Fruit fly (Drosophila melanogaster) whole organism, embryonic: ENCODE data around the gene Adsl.
A peak's percentile ranks its signal among the peaks of the same experiment; 100 is the strongest.

ENCODE experiments used
- Adf1 ChIP-seq: fragments of 200-800 bp; sonication (Bioruptor generic); IDR thresholded peaks from 2 replicates; pipeline ENCODE4 v1.3.6; 2022; ENCODE audit warnings: missing biosample characterization, missing genetic modification characterization
- Antp ChIP-seq: fragments of 200-800 bp; sonication (Bioruptor generic); optimal IDR thresholded peaks from 3 replicates; lab custom pipeline; 2016; ENCODE audit warnings: missing biosample characterization, missing genetic modification characterization
- CG10321 ChIP-seq: fragments of 200-800 bp; sonication (Bioruptor generic); IDR thresholded peaks from 2 replicates; pipeline ENCODE4 v1.3.6; 2022; ENCODE audit warnings: missing biosample characterization, missing genetic modification characterization
- CG10366 ChIP-seq: fragments of 200-800 bp; sonication (Bioruptor generic); IDR thresholded peaks from 2 replicates; pipeline ENCODE4 v1.3.6; 2022; ENCODE audit warnings: missing biosample characterization, missing genetic modification characterization
- CG10565 ChIP-seq: fragments of 200-800 bp; sonication (Bioruptor generic); optimal IDR thresholded peaks from 3 replicates; lab custom pipeline; 2016; ENCODE audit warnings: missing biosample characterization, mild to moderate bottlenecking, missing genetic modification characterization
- CG11398 ChIP-seq: fragments of 200-800 bp; sonication (Bioruptor generic); optimal IDR thresholded peaks from 2 replicates; lab custom pipeline; 2016; ENCODE audit warnings: missing biosample characterization, missing genetic modification characterization
- CG11456 ChIP-seq: fragments of 200-800 bp; sonication (Bioruptor generic); IDR thresholded peaks from 3 replicates; pipeline ENCODE4 v1.3.6; 2022; ENCODE audit warnings: missing biosample characterization, missing genetic modification characterization
- CG12659 ChIP-seq: fragments of 200-800 bp; sonication (Bioruptor generic); optimal IDR thresholded peaks from 3 replicates; lab custom pipeline; 2017; ENCODE audit warnings: mild to moderate bottlenecking, missing biosample characterization, missing genetic modification reagents, missing genetic modification characterization
- CG15479 ChIP-seq: fragments of 200-800 bp; sonication (Bioruptor generic); optimal IDR thresholded peaks from 3 replicates; lab custom pipeline; 2019; ENCODE audit warnings: missing biosample characterization, mild to moderate bottlenecking, missing genetic modification characterization, moderate library complexity
- CG1602 ChIP-seq: fragments of 200-800 bp; sonication (Bioruptor generic); optimal IDR thresholded peaks from 3 replicates; lab custom pipeline; 2016; ENCODE audit warnings: missing biosample characterization, missing genetic modification characterization
- CG2120 ChIP-seq: fragments of 200-800 bp; sonication (Bioruptor generic); optimal IDR thresholded peaks from 3 replicates; lab custom pipeline; 2016; ENCODE audit warnings: missing biosample characterization, missing genetic modification characterization
- CG2712 ChIP-seq: fragments of 200-800 bp; optimal IDR thresholded peaks from 3 replicates; lab custom pipeline; 2019; ENCODE audit warnings: missing biosample characterization, mild to moderate bottlenecking, missing genetic modification characterization, moderate library complexity
- CG30431 ChIP-seq: fragments of 200-800 bp; sonication (Bioruptor generic); optimal IDR thresholded peaks from 2 replicates; lab custom pipeline; 2017; ENCODE audit warnings: missing biosample characterization, missing genetic modification characterization
- CG34422 ChIP-seq: fragments of 200-800 bp; sonication (Bioruptor generic); IDR thresholded peaks from 3 replicates; pipeline ENCODE4 v1.3.6; 2022; ENCODE audit warnings: missing biosample characterization, missing genetic modification characterization
- CG3847 ChIP-seq: fragments of 200-800 bp; sonication (Bioruptor generic); IDR thresholded peaks from 2 replicates; pipeline ENCODE4 v1.3.6; 2022; ENCODE audit warnings: missing biosample characterization, missing genetic modification characterization
- CG4360 ChIP-seq: fragments of 200-800 bp; sonication (Bioruptor generic); IDR thresholded peaks from 2 replicates; pipeline ENCODE4 v1.3.6; 2022; ENCODE audit warnings: missing biosample characterization, missing genetic modification characterization
- CG5180 ChIP-seq: fragments of 200-800 bp; sonication (Bioruptor generic); optimal IDR thresholded peaks from 3 replicates; lab custom pipeline; 2017; ENCODE audit warnings: missing biosample characterization, missing genetic modification characterization, mild to moderate bottlenecking, moderate library complexity, missing genetic modification reagents
- CG5245 ChIP-seq: fragments of 200-800 bp; sonication (Bioruptor generic); optimal IDR thresholded peaks from 3 replicates; lab custom pipeline; 2016; ENCODE audit warnings: missing biosample characterization, missing genetic modification characterization
- CG6254 ChIP-seq: fragments of 200-800 bp; sonication (Bioruptor generic); optimal IDR thresholded peaks from 3 replicates; lab custom pipeline; 2017; ENCODE audit warnings: mild to moderate bottlenecking, missing biosample characterization, missing genetic modification reagents, missing genetic modification characterization
- CG6791 ChIP-seq: fragments of 200-800 bp; sonication (Bioruptor generic); IDR thresholded peaks from 3 replicates; pipeline ENCODE4 v1.3.6; 2022; ENCODE audit warnings: missing biosample characterization, missing genetic modification characterization; ENCODE audit not compliant: partially characterized antibody
- CG7963 ChIP-seq: fragments of 200-800 bp; sonication (Bioruptor generic); IDR thresholded peaks from 3 replicates; pipeline ENCODE4 v1.3.6; 2022; ENCODE audit warnings: missing biosample characterization, missing genetic modification characterization; ENCODE audit not compliant: partially characterized antibody
- Chrac-16 ChIP-seq: fragments of 200-800 bp; sonication (Bioruptor generic); optimal IDR thresholded peaks from 3 replicates; lab custom pipeline; 2016; ENCODE audit warnings: missing biosample characterization, missing genetic modification characterization
- HLH4C ChIP-seq: fragments of 200-800 bp; sonication (Bioruptor generic); IDR thresholded peaks from 3 replicates; pipeline ENCODE4 v1.3.6; 2022; ENCODE audit warnings: missing biosample characterization, missing genetic modification characterization; ENCODE audit not compliant: partially characterized antibody
- Hr51 ChIP-seq, 2 experiments: fragments of 200-800 bp; sonication (Bioruptor generic); optimal IDR thresholded peaks; 2 replicates in 1 of 2; 3 replicates in 1 of 2; lab custom pipeline; 2016 to 2018; ENCODE audit warnings: missing biosample characterization in 2 of 2, missing genetic modification characterization in 2 of 2, mild to moderate bottlenecking in 1 of 2, moderate library complexity in 1 of 2
- Jarid2 ChIP-seq: fragments of 200-800 bp; sonication (Bioruptor generic); optimal IDR thresholded peaks from 3 replicates; lab custom pipeline; 2017; ENCODE audit warnings: mild to moderate bottlenecking, missing biosample characterization, missing genetic modification reagents, missing genetic modification characterization
- Mad ChIP-seq: fragments of 200-800 bp; sonication (Bioruptor generic); optimal IDR thresholded peaks from 2 replicates; lab custom pipeline; 2016; ENCODE audit warnings: missing biosample characterization, missing genetic modification characterization
- Med ChIP-seq: fragments of 200-800 bp; sonication (Bioruptor generic); peaks from one replicate; lab custom pipeline; 2016; ENCODE audit warnings: missing biosample characterization, missing genetic modification characterization, mild to moderate bottlenecking, inconsistent platforms, moderate library complexity
- NfI ChIP-seq: fragments of 200-800 bp; sonication (Bioruptor generic); optimal IDR thresholded peaks from 3 replicates; lab custom pipeline; 2018; ENCODE audit warnings: missing biosample characterization, mild to moderate bottlenecking, missing genetic modification characterization, moderate library complexity
- Taf1 ChIP-seq: fragments of 200-800 bp; sonication (Bioruptor generic); IDR thresholded peaks from 2 replicates; pipeline ENCODE4 v1.3.6; 2022; ENCODE audit warnings: missing biosample characterization, missing genetic modification characterization
- bowl ChIP-seq: fragments of 200-800 bp; sonication (Bioruptor generic); IDR thresholded peaks from 2 replicates; pipeline ENCODE4 v1.3.6; 2022; ENCODE audit warnings: missing biosample characterization, missing genetic modification characterization
- cg ChIP-seq: fragments of 200-800 bp; sonication (Bioruptor generic); optimal IDR thresholded peaks from 3 replicates; lab custom pipeline; 2019; ENCODE audit warnings: missing biosample characterization, mild to moderate bottlenecking, missing genetic modification characterization, moderate library complexity
- chinmo ChIP-seq: fragments of 200-800 bp; sonication (Bioruptor generic); IDR thresholded peaks from 4 replicates; pipeline ENCODE4 v1.3.6; 2022; ENCODE audit warnings: missing biosample characterization, missing genetic modification characterization; ENCODE audit not compliant: partially characterized antibody
- chn ChIP-seq: fragments of 200-800 bp; sonication (Bioruptor generic); optimal IDR thresholded peaks from 2 replicates; lab custom pipeline; 2016; ENCODE audit warnings: missing biosample characterization, missing genetic modification characterization
- ci ChIP-seq: fragments of 200-800 bp; sonication (Bioruptor generic); IDR thresholded peaks from 3 replicates; pipeline ENCODE4 v1.3.6; 2022; ENCODE audit warnings: missing biosample characterization, missing genetic modification characterization
- fru ChIP-seq: fragments of >200 bp; optimal IDR thresholded peaks from 2 replicates; lab custom pipeline; 2017
- knrl ChIP-seq: fragments of 200-800 bp; sonication (Bioruptor generic); IDR thresholded peaks from 3 replicates; pipeline ENCODE4 v1.3.6; 2022; ENCODE audit warnings: missing biosample characterization, missing genetic modification characterization; ENCODE audit not compliant: partially characterized antibody
- lbe ChIP-seq: fragments of 200-800 bp; sonication (Bioruptor generic); optimal IDR thresholded peaks from 2 replicates; lab custom pipeline; 2016; ENCODE audit warnings: missing biosample characterization, mild to moderate bottlenecking, missing genetic modification characterization
- nerfin-2 ChIP-seq: fragments of 200-800 bp; sonication (Bioruptor generic); IDR thresholded peaks from 2 replicates; pipeline ENCODE4 v1.3.6; 2022; ENCODE audit warnings: missing biosample characterization, missing genetic modification characterization; ENCODE audit not compliant: partially characterized antibody
- pan ChIP-seq, 4 experiments: fragments of >200 bp in 3 of 4; fragments of 200-800 bp in 1 of 4; sonication (Bioruptor generic) in 1 of 4; optimal IDR thresholded peaks in 3 of 4; IDR thresholded peaks in 1 of 4; 2 replicates each; pipeline versions ENCODE4 v1.3.6 to Lab custom; 2017 to 2022; ENCODE audit warnings: missing biosample characterization in 2 of 4, missing genetic modification characterization in 2 of 4, mixed read lengths in 1 of 4
- pho ChIP-seq: fragments of 200-800 bp; sonication (Bioruptor generic); optimal IDR thresholded peaks from 2 replicates; lab custom pipeline; 2016; ENCODE audit warnings: missing biosample characterization, missing genetic modification characterization
- rib ChIP-seq: fragments of 200-800 bp; sonication (Bioruptor generic); IDR thresholded peaks from 2 replicates; pipeline ENCODE4 v1.3.6; 2022; ENCODE audit warnings: missing biosample characterization, missing genetic modification characterization
- shn ChIP-seq: fragments of 200-800 bp; sonication (Bioruptor generic); optimal IDR thresholded peaks from 3 replicates; lab custom pipeline; 2016; ENCODE audit warnings: missing biosample characterization, missing genetic modification characterization
- slou ChIP-seq: fragments of 200-800 bp; sonication (Bioruptor generic); optimal IDR thresholded peaks from 3 replicates; lab custom pipeline; 2016; ENCODE audit warnings: missing biosample characterization, missing genetic modification characterization
- ttk ChIP-seq: fragments of 200-800 bp; sonication (Bioruptor generic); IDR thresholded peaks from 2 replicates; pipeline ENCODE4 v2.1.2; 2022; ENCODE audit warnings: missing biosample characterization, missing genetic modification characterization
- vnd ChIP-seq: fragments of 200-800 bp; sonication (Bioruptor generic); IDR thresholded peaks from 3 replicates; pipeline ENCODE4 v1.3.6; 2022; ENCODE audit warnings: missing biosample characterization, missing genetic modification characterization; ENCODE audit not compliant: partially characterized antibody

Adsl gene

DNA sequence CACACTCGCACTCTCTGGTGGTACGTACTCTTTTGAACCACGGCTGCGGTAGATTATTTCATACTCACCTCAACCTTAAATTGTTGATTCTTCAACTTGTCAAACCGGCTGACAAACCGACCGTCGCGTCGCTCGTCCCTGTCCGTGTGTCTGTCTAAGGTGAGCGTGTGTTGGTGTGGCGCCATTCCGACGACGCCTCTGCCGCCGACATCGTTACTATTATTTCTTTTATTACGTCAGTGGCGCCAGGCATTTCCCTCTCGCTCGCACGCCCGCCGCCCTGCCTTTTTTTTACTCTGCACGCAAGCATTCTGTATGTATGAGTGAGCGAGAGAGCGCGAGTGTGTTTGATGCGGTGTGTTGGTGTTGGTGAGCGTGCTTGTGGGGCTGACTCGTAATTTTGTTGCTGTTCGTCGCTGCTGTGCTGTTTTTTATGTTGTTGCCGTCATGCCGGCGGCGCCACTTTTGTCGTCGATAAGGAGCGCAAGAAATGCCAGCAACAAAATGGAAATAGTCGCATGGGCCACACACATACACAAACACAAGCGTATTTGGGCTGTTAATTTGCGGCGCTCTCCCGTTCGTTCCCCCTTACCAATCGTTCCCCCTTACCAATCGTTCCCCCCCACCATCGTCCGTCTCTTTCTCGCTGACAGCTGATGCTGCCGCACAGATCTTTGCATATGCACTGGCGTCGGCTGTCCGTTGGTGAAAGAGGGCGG, 35.4 kb upstream of the Adsl start (continued):
- no peak for TF ChIP-seq CG11456 (GFP tag; lab: Robert Waterston, UW)
- no peak for TF ChIP-seq pho (GFP tag; lab: Kevin White, UChicago)
- peak; percentile 63; the same call in 1 of the 3 replicates for TF ChIP-seq CG34422
- TF ChIP-seq Antp (GFP tag; lab: Kevin White, UChicago) = no peak
- TF ChIP-seq CG3847 (GFP tag; lab: Robert Waterston, UW) = 0 out of 2 replicates have a peak, but pooled peaks have one; percentile 34
- TF ChIP-seq CG10321 (GFP tag; lab: Robert Waterston, UW) = peak; percentile 58; the same call in 1 of the 2 replicates
- no peak for TF ChIP-seq CG1602 (GFP tag; lab: Kevin White, UChicago)
- TF ChIP-seq rib = peak; percentile 76; the same call in 1 of the 2 replicates
- no peak for TF ChIP-seq shn (GFP tag; lab: Kevin White, UChicago)
- peak; percentile 69 for TF ChIP-seq ci (GFP tag; lab: Robert Waterston, UW)
- TF ChIP-seq lbe = peak; percentile 30
- no peak for TF ChIP-seq vnd (GFP tag; lab: Robert Waterston, UW)
- TF ChIP-seq CG10366 (GFP tag; lab: Robert Waterston, UW) = no peak
- no peak for TF ChIP-seq CG11398 (GFP tag; lab: Kevin White, UChicago)
- no peak for TF ChIP-seq fru (lab: Kevin White, UChicago)
- TF ChIP-seq bowl (GFP tag; lab: Robert Waterston, UW) = peak; percentile 11; the same call in 1 of the 2 replicates
- peak; percentile 25; the same call in 1 of the 2 replicates for TF ChIP-seq nerfin-2

DNA sequence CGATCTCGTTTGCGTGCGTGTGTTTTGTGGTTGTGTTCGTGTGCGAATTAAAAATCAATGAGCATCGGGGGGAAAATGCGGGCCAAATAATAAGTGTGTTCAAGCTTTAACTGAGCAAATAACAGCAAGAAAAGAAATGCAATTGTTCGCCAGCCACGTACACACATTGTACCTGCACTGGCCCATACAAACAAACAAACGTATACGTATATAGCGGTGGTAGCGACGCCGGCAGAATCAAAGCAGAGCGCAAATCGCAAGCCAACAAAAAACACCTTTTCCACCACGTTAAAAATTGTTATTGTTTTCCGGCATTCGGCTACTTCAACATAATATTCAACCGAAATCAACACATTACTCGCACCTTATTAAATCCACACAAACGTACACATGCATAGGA, 33.6 kb upstream of the Adsl start:
- TF ChIP-seq cg (GFP tag; lab: Kevin White, UChicago) (peak; percentile 55), CG7963 (GFP tag; lab: Robert Waterston, UW) (0 out of 3 replicates have a peak, but pooled peaks have one; percentile 14), CG6254 (GFP tag; lab: Kevin White, UChicago) (no peak), CG6791 (GFP tag; lab: Robert Waterston, UW) (no peak), CG5245 (no peak), chinmo (GFP tag; lab: Robert Waterston, UW) (0 out of 4 replicates have a peak, but pooled peaks have one; percentile 64), Med (GFP tag; lab: Kevin White, UChicago) (peak; percentile 38), HLH4C (GFP tag; lab: Robert Waterston, UW) (0 out of 3 replicates have a peak, but pooled peaks have one; percentile 3), CG2120 (peak; percentile 20), Adf1 (peak; percentile 67)

DNA sequence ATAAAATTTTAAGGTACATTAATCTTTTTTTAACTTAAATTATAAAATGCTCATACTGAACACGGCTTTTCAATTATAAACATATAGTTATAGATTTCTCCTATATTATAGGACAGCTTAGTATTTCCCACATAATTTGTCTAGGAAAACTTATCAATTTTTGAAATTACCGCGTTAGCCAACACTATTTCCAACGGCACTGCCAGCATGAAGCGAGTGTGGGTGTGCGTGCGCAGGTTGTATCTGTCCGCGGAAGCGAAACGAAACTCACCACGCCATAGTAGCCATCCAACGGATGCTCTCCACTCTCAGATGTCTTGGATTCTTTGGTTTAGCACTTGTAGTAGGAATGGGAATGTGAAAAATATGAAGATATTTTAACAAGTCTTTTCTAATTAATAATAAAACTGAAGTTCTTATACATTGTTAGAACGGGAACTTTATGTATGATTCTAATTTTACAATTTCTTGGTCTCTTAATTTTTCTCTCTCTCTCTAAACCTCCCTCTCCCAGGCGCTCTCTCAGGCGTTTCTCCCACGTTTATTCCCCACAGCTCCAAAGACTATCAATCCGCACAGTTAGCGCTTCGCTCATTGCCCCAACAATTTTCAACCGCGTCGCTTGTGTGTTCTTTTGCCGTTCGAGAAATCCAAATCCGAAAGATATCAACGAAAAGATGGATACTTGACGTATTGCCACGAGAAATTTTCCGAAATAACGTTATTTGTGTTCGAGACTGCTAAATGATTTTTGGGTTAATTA, 32.7 kb upstream of the Adsl start, which contains the start of gene Dad:
TSS of gene Dad (plus strand) at position 593 of the 763 bp plus-strand sequence.
- TF ChIP-seq CG1602 (GFP tag; lab: Kevin White, UChicago) (no peak), Taf1 (GFP tag; lab: Robert Waterston, UW) (no peak), chn (GFP tag; lab: Kevin White, UChicago) (no peak), CG15479 (GFP tag; lab: Kevin White, UChicago) (no peak), CG2712 (tag; lab: Kevin White, UChicago) (no peak), CG4360 (GFP tag; lab: Robert Waterston, UW) (no peak; the same call in 1 of the 2 replicates), Hr51 (GFP tag; optimal IDR thresholded peaks at IDR 0.05; lab: Kevin White, UChicago) (no peak), CG5180 (GFP tag; lab: Kevin White, UChicago) (no peak), Jarid2 (peak; percentile 94), NfI (no peak), vnd (GFP tag; lab: Robert Waterston, UW) (no peak), Mad (GFP tag; lab: Kevin White, UChicago) (peak; percentile 3), knrl (GFP tag; lab: Robert Waterston, UW) (no peak), CG30431 (no peak), ttk (no peak), CG12659 (GFP tag; lab: Kevin White, UChicago) (peak; percentile 15), pan (optimal IDR thresholded peaks at IDR 0.05; lab: Kevin White, UChicago) (no peak), pan (GFP tag; optimal IDR thresholded peaks at IDR 0.05 in 1 of 2, IDR thresholded peaks at IDR 0.05 in 1 of 2) (no peak), CG10565 (GFP tag; lab: Kevin White, UChicago) (no peak), slou (GFP tag; lab: Kevin White, UChicago) (no peak), Chrac-16 (GFP tag; lab: Kevin White, UChicago) (no peak)
